Fruit fly (Drosophila melanogaster): ENCODE data around the gene CG6333.

The CG6333 gene

DNA sequence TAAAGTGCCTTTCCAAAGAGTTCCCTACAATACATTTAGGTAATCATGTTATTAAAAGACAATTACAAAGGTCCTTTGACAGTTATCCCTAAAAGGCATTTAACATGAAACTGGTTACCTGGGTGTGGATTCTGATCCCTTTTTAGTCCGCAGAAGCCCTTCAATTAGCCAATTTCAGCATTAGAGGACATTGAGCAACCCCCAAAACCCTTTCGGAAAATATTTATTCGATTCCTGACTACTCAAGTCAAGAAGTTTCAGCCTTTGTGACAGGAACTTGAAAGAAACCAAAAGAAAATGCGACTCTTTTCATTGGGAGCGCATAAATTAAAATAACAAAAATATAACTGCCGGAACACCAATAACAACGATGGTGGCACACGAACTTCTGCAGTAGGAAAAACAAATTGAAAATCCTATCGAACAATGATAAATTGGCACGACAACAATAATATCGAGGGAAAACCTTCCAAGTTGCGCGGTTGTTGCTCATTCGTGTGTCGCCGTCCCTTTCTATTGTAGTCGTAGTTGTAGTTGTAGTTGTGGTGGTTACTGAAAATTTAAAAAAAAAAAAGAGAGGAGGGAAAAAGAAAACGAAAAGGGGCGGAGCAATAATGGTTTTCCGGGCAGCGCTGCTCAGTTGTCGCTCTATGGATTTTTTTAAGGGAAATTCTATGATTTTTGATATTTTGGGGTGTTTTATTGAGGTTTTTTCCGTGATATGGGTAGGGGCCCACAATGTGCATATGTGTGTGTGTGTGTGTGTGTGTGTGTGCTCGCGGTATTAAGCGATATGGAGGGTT, 40.2 kb downstream of the CG6333 start:
- peak; percentile 82 for TF ChIP-seq Dfd (GFP tag; optimal IDR thresholded peaks at IDR 0.05)
- TF ChIP-seq sage (GFP tag; optimal IDR thresholded peaks at IDR 0.05), result no peak
- TF ChIP-seq Vsx2 (GFP tag; optimal IDR thresholded peaks at IDR 0.05; ENCODE audit: partially characterized antibody), result no peak
- TF ChIP-seq HLH106 (tag; optimal IDR thresholded peaks at IDR 0.05), result no peak

DNA sequence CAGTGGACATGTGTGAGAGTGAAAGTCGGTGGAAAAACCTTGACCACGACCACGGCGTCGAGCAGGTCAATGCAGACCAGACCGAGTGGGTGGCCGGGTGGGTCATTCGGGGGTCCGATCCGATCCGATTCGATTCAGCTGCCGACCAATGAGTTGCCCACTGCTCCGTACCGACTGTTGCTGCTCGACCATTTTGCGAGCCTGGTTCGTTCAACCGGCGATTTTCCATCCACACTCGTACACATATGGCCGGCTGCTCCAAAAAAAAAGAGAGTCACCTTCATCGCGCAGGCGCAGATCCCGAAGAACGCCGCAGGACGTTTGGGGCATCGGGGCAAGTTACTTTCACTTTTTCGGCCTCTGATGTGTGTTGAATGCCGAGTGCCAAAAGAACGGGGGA, 41.5 kb downstream of the CG6333 start:
- no peak for TF ChIP-seq sv (GFP tag; optimal IDR thresholded peaks at IDR 0.05)
- TF ChIP-seq tai (GFP tag; optimal IDR thresholded peaks at IDR 0.05), result no peak
- no peak for TF ChIP-seq dmrt93B (GFP tag; optimal IDR thresholded peaks at IDR 0.05)
- no peak for TF ChIP-seq h (GFP tag; optimal IDR thresholded peaks at IDR 0.05)
- TF ChIP-seq CG32264 (GFP tag; optimal IDR thresholded peaks at IDR 0.05), result no peak
- no peak for TF ChIP-seq HLH106 (tag; optimal IDR thresholded peaks at IDR 0.05)
- no peak for TF ChIP-seq Hr78 (GFP tag; optimal IDR thresholded peaks at IDR 0.05)
- no peak for TF ChIP-seq lola (GFP tag; optimal IDR thresholded peaks at IDR 0.05)
- no peak for TF ChIP-seq Vsx2 (GFP tag; optimal IDR thresholded peaks at IDR 0.05; ENCODE audit: partially characterized antibody)
- no peak for TF ChIP-seq brk (GFP tag; optimal IDR thresholded peaks at IDR 0.05)
- TF ChIP-seq pan (optimal IDR thresholded peaks at IDR 0.05), result no peak
- no peak for TF ChIP-seq Hnf4 (GFP tag; optimal IDR thresholded peaks at IDR 0.05)
- no peak for TF ChIP-seq GATAd (GFP tag; optimal IDR thresholded peaks at IDR 0.05)
- no peak for TF ChIP-seq Myc (optimal IDR thresholded peaks at IDR 0.05)
- TF ChIP-seq dl (GFP tag; optimal IDR thresholded peaks at IDR 0.05; ENCODE audit: insufficient read depth in 1 of 2, partially characterized antibody in 2 of 2), result no peak
- TF ChIP-seq ey (GFP tag; optimal IDR thresholded peaks at IDR 0.05), result no peak
- TF ChIP-seq Hr83 (GFP tag; optimal IDR thresholded peaks at IDR 0.05; ENCODE audit: poor library complexity, severe bottlenecking), result no peak
- no peak for TF ChIP-seq OdsH (GFP tag; optimal IDR thresholded peaks at IDR 0.05)
- no peak for TF ChIP-seq rgr (GFP tag; optimal IDR thresholded peaks at IDR 0.05)

DNA sequence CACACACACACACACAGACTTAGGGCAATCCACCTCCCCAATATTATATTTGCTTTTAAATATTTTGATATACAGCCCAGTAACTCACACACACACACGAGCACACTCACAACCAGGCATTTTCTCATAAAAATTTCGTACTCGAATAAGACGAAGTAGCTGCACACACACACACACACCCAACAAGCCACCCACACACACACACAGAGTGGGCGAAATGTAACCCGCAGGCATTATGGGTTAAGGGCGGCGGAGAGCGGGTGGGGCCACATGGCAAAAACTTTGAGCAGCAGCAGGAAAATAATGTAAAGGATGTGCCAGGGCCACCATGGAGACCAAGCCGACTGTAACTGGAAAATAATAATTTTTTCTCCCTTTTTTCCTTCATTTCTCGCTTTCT, 44.4 kb downstream of the CG6333 start:
- TF ChIP-seq Dfd (GFP tag; optimal IDR thresholded peaks at IDR 0.05) (peak; percentile 72), sv (GFP tag; optimal IDR thresholded peaks at IDR 0.05) (no peak)

DNA sequence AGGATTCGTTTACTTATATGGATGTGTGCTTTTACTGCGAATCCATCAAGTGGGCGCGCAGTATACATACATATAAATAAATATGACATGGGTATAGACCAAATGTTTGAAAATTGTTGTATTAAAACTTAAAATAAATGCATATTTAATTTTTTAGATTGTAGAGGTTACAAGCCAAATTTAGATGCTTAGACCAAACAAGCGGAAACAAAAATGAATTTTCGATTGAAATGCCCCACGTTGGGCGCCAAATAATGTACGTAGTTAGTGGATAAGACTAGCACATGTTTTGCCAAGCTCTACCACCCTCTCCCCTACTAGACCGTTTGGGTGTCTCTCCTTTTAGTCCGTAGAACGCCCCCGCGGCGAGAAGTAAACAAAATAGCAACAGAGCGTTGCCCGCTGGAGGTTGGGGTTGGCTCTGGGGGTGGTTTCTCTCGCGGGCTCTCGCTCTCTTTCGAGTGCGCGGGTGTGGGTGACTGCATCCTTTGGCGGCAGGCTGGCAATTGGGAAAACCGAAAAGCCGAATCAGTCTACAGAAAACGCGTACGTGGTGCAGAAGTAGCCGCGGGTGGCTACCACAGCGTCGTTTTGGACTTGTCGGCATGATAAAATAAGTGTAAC, 47.0 kb downstream of the CG6333 start, which contains the start of gene CG18265:
TSS of gene CG18265 (plus strand) at position 530 of the 624 bp plus-strand sequence.
- TF ChIP-seq pan (optimal IDR thresholded peaks at IDR 0.05) (no peak), Vsx2 (GFP tag; optimal IDR thresholded peaks at IDR 0.05; ENCODE audit: partially characterized antibody) (no peak), dmrt93B (GFP tag; optimal IDR thresholded peaks at IDR 0.05) (no peak), Hr83 (GFP tag; optimal IDR thresholded peaks at IDR 0.05; ENCODE audit: poor library complexity, severe bottlenecking) (no peak), tai (GFP tag; optimal IDR thresholded peaks at IDR 0.05) (no peak), dsf (GFP tag; optimal IDR thresholded peaks at IDR 0.05; ENCODE audit: borderline replicate concordance) (no peak), OdsH (GFP tag; optimal IDR thresholded peaks at IDR 0.05) (no peak), psq (GFP tag; optimal IDR thresholded peaks at IDR 0.05) (no peak), foxo (GFP tag; optimal IDR thresholded peaks at IDR 0.05) (no peak), sv (GFP tag; optimal IDR thresholded peaks at IDR 0.05) (no peak), Jra (GFP tag; optimal IDR thresholded peaks at IDR 0.05) (no peak), N (GFP tag; optimal IDR thresholded peaks at IDR 0.05) (no peak), brk (GFP tag; optimal IDR thresholded peaks at IDR 0.05) (no peak), Mio (GFP tag; optimal IDR thresholded peaks at IDR 0.05) (no peak), Sp1 (GFP tag; optimal IDR thresholded peaks at IDR 0.05) (no peak), Hr78 (GFP tag; optimal IDR thresholded peaks at IDR 0.05) (no peak), CrebA (GFP tag; optimal IDR thresholded peaks at IDR 0.05; ENCODE audit: borderline replicate concordance) (no peak)

DNA sequence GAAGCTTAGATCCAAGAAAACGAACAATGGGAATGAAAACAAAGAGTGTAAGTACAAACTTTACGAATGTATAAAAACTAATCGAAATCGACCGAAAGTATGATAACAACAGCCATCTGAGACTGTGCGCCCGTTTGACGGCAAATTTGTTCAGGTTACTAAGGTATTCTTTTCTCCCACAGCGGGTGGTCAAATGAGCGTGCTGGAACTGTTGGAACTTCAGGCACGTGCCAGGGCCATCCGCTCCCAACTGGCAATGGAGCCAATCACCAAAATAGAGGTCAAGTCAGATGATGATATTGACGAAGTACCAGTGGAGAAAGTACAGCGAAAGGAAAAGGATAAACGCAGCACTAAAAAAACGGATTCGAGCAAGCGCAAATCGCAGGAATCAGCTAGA, 49.7 kb downstream of the CG6333 start, which contains the start of gene CG12229:
TSS of gene CG12229 (minus strand) at position 101 of the 400 bp plus-strand sequence.
- no peak for TF ChIP-seq dl (GFP tag; optimal IDR thresholded peaks at IDR 0.05; ENCODE audit: insufficient read depth in 1 of 2, partially characterized antibody in 2 of 2)
- no peak for TF ChIP-seq Dfd (GFP tag; optimal IDR thresholded peaks at IDR 0.05)
- no peak for TF ChIP-seq tai (GFP tag; optimal IDR thresholded peaks at IDR 0.05)
- TF ChIP-seq OdsH (GFP tag; optimal IDR thresholded peaks at IDR 0.05), result no peak
- TF ChIP-seq Sp1 (GFP tag; optimal IDR thresholded peaks at IDR 0.05), result no peak
- TF ChIP-seq usp (GFP tag; optimal IDR thresholded peaks at IDR 0.05), result no peak
- TF ChIP-seq h (GFP tag; optimal IDR thresholded peaks at IDR 0.05), result no peak
- no peak for TF ChIP-seq Hr83 (GFP tag; optimal IDR thresholded peaks at IDR 0.05; ENCODE audit: poor library complexity, severe bottlenecking)
- no peak for TF ChIP-seq dmrt93B (GFP tag; optimal IDR thresholded peaks at IDR 0.05)
- no peak for TF ChIP-seq sage (GFP tag; optimal IDR thresholded peaks at IDR 0.05)
- no peak for TF ChIP-seq jim (GFP tag; optimal IDR thresholded peaks at IDR 0.05)
- TF ChIP-seq CG32264 (GFP tag; optimal IDR thresholded peaks at IDR 0.05), result no peak
- no peak for TF ChIP-seq fru (GFP tag; optimal IDR thresholded peaks at IDR 0.05)
- no peak for TF ChIP-seq Myc (optimal IDR thresholded peaks at IDR 0.05)
- no peak for TF ChIP-seq woc (GFP tag; optimal IDR thresholded peaks at IDR 0.05)
- no peak for TF ChIP-seq Vsx2 (GFP tag; optimal IDR thresholded peaks at IDR 0.05; ENCODE audit: partially characterized antibody)

Data from whole organism, wandering third instar larva.